Worm (Caenorhabditis elegans) whole organism, L1 larva: ENCODE results near the gene rps-11.

ENCODE experiments used
- Y116A8C.19 ChIP-seq: sonication (generic microtip); optimal IDR thresholded peaks from 2 replicates; lab custom pipeline; 2016; ENCODE audit warnings: missing compliant biosample characterization, missing genetic modification characterization, borderline replicate concordance
- blmp-1 ChIP-seq: fragments of 150-350 bp; optimal IDR thresholded peaks from 2 replicates; lab custom pipeline; 2014; ENCODE audit warnings: missing biosample characterization, missing genetic modification characterization
- lin-15B ChIP-seq: fragments of 150-350 bp; sonication (generic microtip); optimal IDR thresholded peaks from 3 replicates; lab custom pipeline; 2014; ENCODE audit warnings: missing biosample characterization, missing genetic modification characterization
- mef-2 ChIP-seq: fragments of 150-350 bp; optimal IDR thresholded peaks from 2 replicates; lab custom pipeline; 2014; ENCODE audit warnings: missing biosample characterization, missing genetic modification characterization
- nhr-76 ChIP-seq: sonication (generic microtip); optimal IDR thresholded peaks from 2 replicates; lab custom pipeline; 2017; ENCODE audit warnings: missing biosample characterization, missing genetic modification characterization
- nhr-90 ChIP-seq: sonication (generic microtip); optimal IDR thresholded peaks from 2 replicates; lab custom pipeline; 2016; ENCODE audit warnings: mild to moderate bottlenecking, missing genetic modification characterization, missing compliant biosample characterization; ENCODE audit not compliant: poor library complexity
- unc-130 ChIP-seq: fragments of 150-350 bp; optimal IDR thresholded peaks from 2 replicates; lab custom pipeline; 2017; ENCODE audit warnings: missing biosample characterization, missing genetic modification characterization, inconsistent platforms

ce11 chrIV:11561677-11562076 is 40.8 kb upstream of the rps-11 start, which contains the start of gene F12F6.7:
- TF ChIP-seq Y116A8C.19 (tag; lab: Kevin White, UChicago) (no peak), mef-2 (tag; lab: Kevin White, UChicago) (no peak), lin-15B (tag; lab: Kevin White, UChicago) (no peak), nhr-90 (tag; lab: Kevin White, UChicago) (no peak), blmp-1 (tag; lab: Kevin White, UChicago) (no peak), unc-130 (tag; lab: Kevin White, UChicago) (no peak), nhr-76 (tag; lab: Kevin White, UChicago) (no peak)
